Fruit fly (Drosophila melanogaster) Kc167 (cell line): ENCODE results near the gene Ldsdh1.

Source experiments
- Myc ChIP-seq: fragments of >200 bp; optimal IDR thresholded peaks from 2 replicates; lab custom pipeline; 2017; ENCODE audit warnings: missing external identifiers
- Sin3A ChIP-seq: fragments of >200 bp; optimal IDR thresholded peaks from 2 replicates; lab custom pipeline; 2018; ENCODE audit warnings: missing external identifiers
- h ChIP-seq: fragments of >200 bp; optimal IDR thresholded peaks from 3 replicates; lab custom pipeline; 2018; ENCODE audit warnings: missing external identifiers
- insv ChIP-seq: fragments of >200 bp; optimal IDR thresholded peaks from 3 replicates; lab custom pipeline; 2018; ENCODE audit warnings: missing external identifiers
- psq ChIP-seq: fragments of >200 bp; optimal IDR thresholded peaks from 2 replicates; lab custom pipeline; 2017; ENCODE audit warnings: missing external identifiers
- ttk ChIP-seq: sonication (Bioruptor generic); optimal IDR thresholded peaks from 2 replicates; lab custom pipeline; 2017; ENCODE audit warnings: missing external identifiers

dm6 chrX:8063223-8063674, 18.2 kb downstream of the Ldsdh1 start:
- TF ChIP-seq insv (no peak), h (lab: Kevin White, UChicago) (no peak), psq (no peak), Myc (lab: Kevin White, UChicago) (no peak), ttk (lab: Kevin White, UChicago) (no peak), Sin3A (lab: Kevin White, UChicago) (no peak)
